Fruit fly (Drosophila melanogaster) whole organism, pupa: ENCODE measurements around the gene dah.

Experiments
- CG10348 ChIP-seq: fragments of 200-800 bp; sonication (Bioruptor generic); IDR thresholded peaks from 2 replicates; pipeline ENCODE4 v1.3.6; 2022; ENCODE audit warnings: missing biosample characterization, missing genetic modification characterization
- CG12605 ChIP-seq: fragments of 200-800 bp; sonication (Bioruptor generic); IDR thresholded peaks from 2 replicates; pipeline ENCODE4 v1.3.6; 2022; ENCODE audit warnings: missing biosample characterization, missing genetic modification characterization
- CG13204 ChIP-seq: fragments of 200-800 bp; sonication (Bioruptor generic); optimal IDR thresholded peaks from 2 replicates; lab custom pipeline; 2018; ENCODE audit warnings: missing biosample characterization, mild to moderate bottlenecking, missing genetic modification characterization, moderate library complexity
- CG14655 ChIP-seq: fragments of 200-800 bp; sonication (Bioruptor generic); optimal IDR thresholded peaks from 3 replicates; lab custom pipeline; 2017; ENCODE audit warnings: mild to moderate bottlenecking, missing biosample characterization, missing genetic modification reagents, missing genetic modification characterization
- CG15710 ChIP-seq: fragments of 200-800 bp; sonication (Bioruptor generic); optimal IDR thresholded peaks from 2 replicates; lab custom pipeline; 2018; ENCODE audit warnings: missing biosample characterization, mild to moderate bottlenecking, missing genetic modification characterization, moderate library complexity
- CG17806 ChIP-seq: fragments of 200-800 bp; sonication (Bioruptor generic); optimal IDR thresholded peaks from 2 replicates; lab custom pipeline; 2018; ENCODE audit warnings: missing biosample characterization, mild to moderate bottlenecking, missing genetic modification characterization, moderate library complexity
- CG32121 ChIP-seq: fragments of 200-800 bp; sonication (Bioruptor generic); IDR thresholded peaks from 2 replicates; pipeline ENCODE4 v1.3.6; 2022; ENCODE audit warnings: missing biosample characterization, missing genetic modification characterization
- CG34367 ChIP-seq: fragments of 200-800 bp; sonication (Bioruptor generic); optimal IDR thresholded peaks from 2 replicates; lab custom pipeline; 2018; ENCODE audit warnings: missing biosample characterization, mild to moderate bottlenecking, missing genetic modification characterization
- CG4496 ChIP-seq: fragments of 200-800 bp; sonication (Bioruptor generic); IDR thresholded peaks from 3 replicates; pipeline ENCODE4 v1.3.6; 2022; ENCODE audit warnings: missing biosample characterization, missing genetic modification characterization
- CG8159 ChIP-seq: fragments of 200-800 bp; sonication (Bioruptor generic); optimal IDR thresholded peaks from 3 replicates; lab custom pipeline; 2018; ENCODE audit warnings: missing biosample characterization, mild to moderate bottlenecking, missing genetic modification characterization, moderate library complexity
- CG8301 ChIP-seq: fragments of 200-800 bp; sonication (Bioruptor generic); optimal IDR thresholded peaks from 2 replicates; lab custom pipeline; 2018; ENCODE audit warnings: missing biosample characterization, mild to moderate bottlenecking, missing genetic modification characterization
- CG9948 ChIP-seq: fragments of 200-800 bp; sonication (Bioruptor generic); optimal IDR thresholded peaks from 2 replicates; lab custom pipeline; 2018; ENCODE audit warnings: missing biosample characterization, mild to moderate bottlenecking, missing genetic modification characterization, moderate library complexity
- D1 ChIP-seq: fragments of 200-800 bp; sonication (Bioruptor generic); optimal IDR thresholded peaks from 2 replicates; lab custom pipeline; 2018; ENCODE audit warnings: missing biosample characterization, mild to moderate bottlenecking, missing genetic modification characterization, moderate library complexity
- EcR ChIP-seq: fragments of 200-800 bp; sonication (Bioruptor generic); optimal IDR thresholded peaks from 3 replicates; lab custom pipeline; 2019; ENCODE audit warnings: missing biosample characterization, missing genetic modification characterization, mild to moderate bottlenecking, moderate library complexity, missing genetic modification reagents
- Ets98B ChIP-seq: fragments of 200-800 bp; sonication (Bioruptor generic); IDR thresholded peaks from 2 replicates; pipeline ENCODE4 v1.3.6; 2022; ENCODE audit warnings: missing biosample characterization, missing genetic modification characterization
- Pif1A ChIP-seq: fragments of 200-800 bp; sonication (Bioruptor generic); optimal IDR thresholded peaks from 3 replicates; lab custom pipeline; 2016; ENCODE audit warnings: missing biosample characterization, missing genetic modification characterization
- Pif1B ChIP-seq: fragments of 200-800 bp; sonication (Bioruptor generic); optimal IDR thresholded peaks from 3 replicates; lab custom pipeline; 2016; ENCODE audit warnings: missing biosample characterization, missing genetic modification characterization
- Snoo ChIP-seq: fragments of 200-800 bp; sonication (Bioruptor generic); optimal IDR thresholded peaks from 3 replicates; lab custom pipeline; 2017; ENCODE audit warnings: missing biosample characterization, mild to moderate bottlenecking, missing genetic modification characterization, inconsistent platforms
- fd96Ca ChIP-seq: fragments of 200-800 bp; sonication (Bioruptor generic); IDR thresholded peaks from 3 replicates; pipeline ENCODE4 v1.3.6; 2022; ENCODE audit warnings: missing biosample characterization, missing genetic modification characterization
- gl ChIP-seq: fragments of 200-800 bp; sonication (Bioruptor generic); optimal IDR thresholded peaks from 2 replicates; lab custom pipeline; 2018; ENCODE audit warnings: missing biosample characterization, mild to moderate bottlenecking, missing genetic modification characterization
- rn ChIP-seq: fragments of 200-800 bp; sonication (Bioruptor generic); IDR thresholded peaks from 2 replicates; pipeline ENCODE4 v1.3.6; 2022; ENCODE audit warnings: missing biosample characterization, missing genetic modification characterization

The dah gene

DNA sequence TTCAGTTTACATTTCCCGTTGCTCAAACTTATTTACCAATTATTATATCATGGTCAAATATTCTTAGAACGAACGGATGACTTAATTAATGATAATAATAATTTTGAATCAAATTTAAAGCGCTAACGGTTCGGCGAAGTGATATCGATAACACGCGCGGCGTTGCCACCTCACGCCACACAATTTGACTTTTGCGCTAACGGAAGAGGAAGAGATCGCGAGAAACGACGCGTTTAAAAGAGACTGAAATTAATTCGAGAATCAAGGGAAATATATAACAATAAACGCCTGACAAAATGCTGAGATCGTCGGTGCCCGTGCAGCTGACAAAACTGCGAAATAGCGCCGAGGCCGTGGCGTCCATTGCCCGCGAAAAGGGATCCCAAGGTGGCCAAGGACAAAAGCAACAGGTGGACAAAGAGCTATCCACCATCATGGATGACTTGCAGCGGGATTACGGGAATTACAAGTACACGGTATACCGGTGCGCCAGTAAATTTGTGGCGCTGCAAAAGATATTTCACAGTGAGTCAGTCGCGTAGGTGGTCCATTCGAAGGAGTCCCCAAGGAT is at the start of gene dah:
TSS of gene dah (plus strand) at position 195 of the 571 bp plus-strand sequence.
- no peak for TF ChIP-seq CG34367 (tag; lab: Kevin White, UChicago)
- TF ChIP-seq D1 (tag; lab: Kevin White, UChicago): no peak
- no peak for TF ChIP-seq CG4496 (GFP tag; lab: Robert Waterston, UW)
- TF ChIP-seq Snoo: no peak
- no peak for TF ChIP-seq Pif1B (GFP tag; lab: Kevin White, UChicago)

- TF ChIP-seq CG8301 (tag; lab: Kevin White, UChicago) (no peak), EcR (GFP tag; lab: Kevin White, UChicago) (no peak), gl (tag; lab: Kevin White, UChicago) (no peak), fd96Ca (GFP tag; lab: Robert Waterston, UW) (no peak), D1 (tag; lab: Kevin White, UChicago) (no peak), Snoo (no peak), CG34367 (tag; lab: Kevin White, UChicago) (no peak)
Measured at dm6 chrX:15292794-15293193, 35.3 kb upstream of the dah start, which contains the start of gene CG5877. CG5877 (plus strand) TSS chrX:15293031.

DNA sequence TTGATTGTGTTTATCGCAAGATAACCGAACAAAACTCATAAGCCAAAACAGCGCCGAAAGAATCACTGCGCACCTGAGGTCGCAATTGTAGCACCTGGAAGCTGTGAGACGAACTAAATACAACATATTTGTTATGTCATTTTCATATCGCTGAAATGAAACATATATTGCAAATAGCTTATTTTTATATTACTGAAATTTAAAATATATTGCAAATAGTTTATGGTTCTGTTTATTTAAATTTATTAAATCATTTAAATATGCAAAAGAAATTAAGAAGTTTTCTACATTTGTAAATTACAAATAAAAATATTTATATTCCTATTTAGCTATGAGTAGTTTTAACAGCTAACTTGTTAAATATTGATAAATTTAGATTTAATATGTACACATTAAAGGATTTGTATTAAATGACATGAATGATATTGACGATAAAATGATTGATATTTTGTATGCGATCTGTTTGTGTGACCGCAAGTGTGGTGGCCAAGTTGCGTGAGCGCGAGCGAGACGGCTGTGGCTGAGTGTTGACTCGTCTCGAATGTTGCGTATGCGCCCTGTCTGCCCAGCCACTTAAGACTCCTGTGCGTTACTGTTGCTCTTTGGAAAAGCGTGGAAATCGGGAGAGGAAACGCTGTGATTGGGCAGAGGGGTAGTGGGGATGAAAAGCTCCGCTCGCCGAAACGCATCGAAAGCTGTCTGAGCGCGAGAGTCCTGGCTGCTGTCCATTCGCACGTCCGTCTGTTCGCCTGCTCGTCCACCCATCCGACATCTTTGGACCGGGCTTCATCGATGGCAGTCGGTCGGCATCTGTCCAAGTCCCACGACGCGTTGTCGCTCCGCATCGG is 30.9 kb upstream of the dah start, which contains the start of gene gce:
TSS of gene gce (plus strand) at position 798 of the 848 bp plus-strand sequence.
- TF ChIP-seq fd96Ca (GFP tag; lab: Robert Waterston, UW) (peak; percentile 30; the same call in 1 of the 3 replicates), CG14655 (GFP tag; lab: Kevin White, UChicago) (peak; percentile 16), rn (GFP tag; lab: Robert Waterston, UW) (no peak), EcR (GFP tag; lab: Kevin White, UChicago) (no peak), Snoo (peak; percentile 6), Pif1A (GFP tag; lab: Kevin White, UChicago) (no peak), CG32121 (0 out of 2 replicates have a peak, but pooled peaks have one; percentile 31), Ets98B (GFP tag; lab: Robert Waterston, UW) (peak; percentile 25; the same call in 1 of the 2 replicates), CG15710 (tag; lab: Kevin White, UChicago) (peak; percentile 6), CG8159 (tag; lab: Kevin White, UChicago) (peak; percentile 27), CG8301 (tag; lab: Kevin White, UChicago) (peak; percentile 16), CG9948 (tag; lab: Kevin White, UChicago) (peak; percentile 9), CG12605 (GFP tag; lab: Robert Waterston, UW) (0 out of 2 replicates have a peak, but pooled peaks have one; percentile 5), CG10348 (GFP tag; lab: Robert Waterston, UW) (no peak), CG13204 (GFP tag; lab: Kevin White, UChicago) (no peak)

DNA sequence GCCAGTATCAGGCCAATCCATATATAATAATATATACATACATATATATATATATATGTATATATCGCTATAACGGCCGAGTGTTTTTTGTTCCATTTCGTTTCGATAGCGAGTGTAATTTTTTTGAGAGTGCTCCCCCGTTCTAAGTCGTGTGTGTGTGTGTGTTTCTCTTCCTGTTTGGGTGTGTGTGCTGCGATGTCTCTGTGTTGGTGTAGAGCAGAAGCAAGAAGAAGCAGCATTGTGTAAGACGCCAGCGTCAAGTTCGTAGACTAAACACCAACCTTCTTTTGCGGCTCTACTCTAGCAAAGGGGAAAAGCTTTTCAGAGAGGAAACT is 30.2 kb upstream of the dah start:
- TF ChIP-seq rn (GFP tag; lab: Robert Waterston, UW) (no peak), D1 (tag; lab: Kevin White, UChicago) (no peak), CG9948 (tag; lab: Kevin White, UChicago) (no peak), fd96Ca (GFP tag; lab: Robert Waterston, UW) (no peak), CG17806 (tag; lab: Kevin White, UChicago) (no peak), CG34367 (tag; lab: Kevin White, UChicago) (no peak), Pif1B (GFP tag; lab: Kevin White, UChicago) (no peak)

- TF ChIP-seq CG14655 (GFP tag; lab: Kevin White, UChicago) (peak; percentile 95), gl (tag; lab: Kevin White, UChicago) (peak; percentile 47), CG4496 (GFP tag; lab: Robert Waterston, UW) (peak; percentile 92), CG13204 (GFP tag; lab: Kevin White, UChicago) (peak; percentile 99), CG9948 (tag; lab: Kevin White, UChicago) (peak; percentile 85), CG34367 (tag; lab: Kevin White, UChicago) (peak; percentile 82), CG8301 (tag; lab: Kevin White, UChicago) (peak; percentile 91), CG8159 (tag; lab: Kevin White, UChicago) (peak; percentile 92), fd96Ca (GFP tag; lab: Robert Waterston, UW) (peak; percentile 91), Ets98B (GFP tag; lab: Robert Waterston, UW) (peak; percentile 88), CG15710 (tag; lab: Kevin White, UChicago) (peak; percentile 89), CG12605 (GFP tag; lab: Robert Waterston, UW) (peak; percentile 78), Snoo (peak; percentile 87), CG10348 (GFP tag; lab: Robert Waterston, UW) (peak; percentile 92), CG32121 (peak; percentile 94), Pif1A (GFP tag; lab: Kevin White, UChicago) (peak; percentile 70), EcR (GFP tag; lab: Kevin White, UChicago) (peak; percentile 79), rn (GFP tag; lab: Robert Waterston, UW) (peak; percentile 85), CG17806 (tag; lab: Kevin White, UChicago) (peak; percentile 77), D1 (tag; lab: Kevin White, UChicago) (peak; percentile 57), Pif1B (GFP tag; lab: Kevin White, UChicago) (peak; percentile 66)
Measured at dm6 chrX:15298298-15299069, 29.7 kb upstream of the dah start.
